Fruit fly (Drosophila melanogaster): ENCODE data around the gene pasha.

The pasha gene

DNA sequence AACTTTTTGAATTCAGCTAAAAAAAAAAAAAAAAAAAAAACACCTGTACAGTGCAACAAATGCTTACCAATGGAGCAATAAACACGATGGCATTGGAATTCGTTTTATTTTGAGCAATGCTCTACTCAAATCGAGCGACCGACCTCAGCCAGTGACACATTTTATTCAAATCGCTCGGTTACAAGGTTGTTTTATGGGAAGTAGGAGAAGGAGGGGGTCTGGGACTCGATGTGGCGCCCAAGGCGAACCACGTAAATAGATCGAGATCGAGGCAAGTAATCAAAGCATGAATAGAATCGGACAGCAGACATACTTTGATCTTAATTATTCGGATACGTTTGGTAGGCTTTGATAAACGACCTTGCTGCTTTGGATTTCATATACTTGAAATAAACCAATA is 14.5 kb upstream of the pasha start:
- no peak for TF ChIP-seq EcR (GFP tag; optimal IDR thresholded peaks at IDR 0.05)
- TF ChIP-seq usp (GFP tag; optimal IDR thresholded peaks at IDR 0.05), result no peak
- TF ChIP-seq psq (optimal IDR thresholded peaks at IDR 0.05), result no peak
- TF ChIP-seq pan (optimal IDR thresholded peaks at IDR 0.05), result no peak
- TF ChIP-seq Dll (optimal IDR thresholded peaks at IDR 0.05), result no peak
- TF ChIP-seq CG8478 (optimal IDR thresholded peaks at IDR 0.05), result no peak

dm6 chr3R:31603655-31604054 is 14.1 kb upstream of the pasha start:
- TF ChIP-seq Dll (optimal IDR thresholded peaks at IDR 0.05) (no peak), psq (optimal IDR thresholded peaks at IDR 0.05) (no peak), usp (GFP tag; optimal IDR thresholded peaks at IDR 0.05) (no peak), CG8478 (optimal IDR thresholded peaks at IDR 0.05) (no peak), EcR (GFP tag; optimal IDR thresholded peaks at IDR 0.05) (no peak), pan (optimal IDR thresholded peaks at IDR 0.05) (no peak)

- TF ChIP-seq CG8478 (optimal IDR thresholded peaks at IDR 0.05), result no peak
- no peak for TF ChIP-seq psq (optimal IDR thresholded peaks at IDR 0.05)
- no peak for TF ChIP-seq EcR (GFP tag; optimal IDR thresholded peaks at IDR 0.05)
- no peak for TF ChIP-seq usp (GFP tag; optimal IDR thresholded peaks at IDR 0.05)
- no peak for TF ChIP-seq Dll (optimal IDR thresholded peaks at IDR 0.05)
- no peak for TF ChIP-seq pan (optimal IDR thresholded peaks at IDR 0.05)
These were observed 13.2 kb upstream of the pasha start for dm6 chr3R:31604409-31605116.

dm6 chr3R:31605117-31605432 is 12.7 kb upstream of the pasha start:
- TF ChIP-seq CG8478 (optimal IDR thresholded peaks at IDR 0.05) (no peak), usp (GFP tag; optimal IDR thresholded peaks at IDR 0.05) (no peak)

DNA sequence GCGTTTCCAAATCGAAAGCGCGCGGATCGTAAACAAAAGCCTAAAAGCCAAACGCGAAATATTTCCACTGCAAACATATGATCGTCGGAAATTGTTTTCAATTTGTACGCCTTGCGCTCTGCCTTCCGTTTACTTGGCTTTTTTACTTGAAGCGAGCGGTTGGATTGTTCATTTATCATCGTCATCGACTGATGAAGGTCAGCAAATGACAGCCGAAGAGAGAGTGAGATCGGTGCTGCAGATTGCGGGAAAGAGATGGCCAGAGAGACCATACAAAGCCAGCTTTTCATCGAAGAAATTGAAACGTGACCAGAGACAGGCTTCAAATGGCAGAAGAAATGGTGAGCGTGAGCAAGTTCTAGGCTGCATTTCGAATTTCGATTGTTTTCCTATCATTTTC is 12.0 kb upstream of the pasha start:
- no peak for TF ChIP-seq CG8478 (optimal IDR thresholded peaks at IDR 0.05)
- TF ChIP-seq pan (optimal IDR thresholded peaks at IDR 0.05), result no peak
- no peak for TF ChIP-seq usp (GFP tag; optimal IDR thresholded peaks at IDR 0.05)

dm6 chr3R:31606242-31607143 is 11.3 kb upstream of the pasha start:
- no peak for TF ChIP-seq CG8478 (optimal IDR thresholded peaks at IDR 0.05)
- TF ChIP-seq psq (optimal IDR thresholded peaks at IDR 0.05), result no peak
- TF ChIP-seq Dll (optimal IDR thresholded peaks at IDR 0.05), result no peak
- no peak for TF ChIP-seq usp (GFP tag; optimal IDR thresholded peaks at IDR 0.05)
- TF ChIP-seq EcR (GFP tag; optimal IDR thresholded peaks at IDR 0.05), result no peak
- no peak for TF ChIP-seq pan (optimal IDR thresholded peaks at IDR 0.05)

dm6 chr3R:31607287-31607849 is 10.4 kb upstream of the pasha start:
- TF ChIP-seq pan (optimal IDR thresholded peaks at IDR 0.05) (no peak), Dll (optimal IDR thresholded peaks at IDR 0.05) (no peak), usp (GFP tag; optimal IDR thresholded peaks at IDR 0.05) (no peak), CG8478 (optimal IDR thresholded peaks at IDR 0.05) (no peak), psq (optimal IDR thresholded peaks at IDR 0.05) (no peak), EcR (GFP tag; optimal IDR thresholded peaks at IDR 0.05) (no peak)

DNA sequence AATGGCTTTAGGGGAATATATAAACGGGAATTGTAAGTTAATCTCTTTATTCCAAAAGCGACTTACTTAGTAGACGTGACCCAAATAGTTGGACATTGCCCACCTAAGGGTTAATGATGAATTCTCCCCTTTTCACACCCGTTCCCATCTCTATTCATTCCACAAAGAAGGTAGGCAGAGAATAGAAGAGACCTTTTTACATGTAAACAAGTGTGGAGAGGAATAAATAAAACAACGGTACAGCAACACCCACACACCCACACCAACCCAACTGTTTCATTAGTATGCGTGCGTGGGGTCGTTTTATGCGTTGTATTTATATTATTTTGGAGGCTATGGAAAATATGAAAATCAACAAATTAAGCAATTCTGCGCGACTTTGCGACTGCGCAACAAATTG is 9.7 kb upstream of the pasha start:
- TF ChIP-seq CG8478 (optimal IDR thresholded peaks at IDR 0.05) (no peak), usp (GFP tag; optimal IDR thresholded peaks at IDR 0.05) (no peak), Dll (optimal IDR thresholded peaks at IDR 0.05) (no peak), pan (optimal IDR thresholded peaks at IDR 0.05) (no peak), psq (optimal IDR thresholded peaks at IDR 0.05) (no peak), EcR (GFP tag; optimal IDR thresholded peaks at IDR 0.05) (no peak)

dm6 chr3R:31608438-31609188 is 9.2 kb upstream of the pasha start:
- TF ChIP-seq usp (GFP tag; optimal IDR thresholded peaks at IDR 0.05), result no peak
- TF ChIP-seq CG8478 (optimal IDR thresholded peaks at IDR 0.05), result peak; percentile 46

DNA sequence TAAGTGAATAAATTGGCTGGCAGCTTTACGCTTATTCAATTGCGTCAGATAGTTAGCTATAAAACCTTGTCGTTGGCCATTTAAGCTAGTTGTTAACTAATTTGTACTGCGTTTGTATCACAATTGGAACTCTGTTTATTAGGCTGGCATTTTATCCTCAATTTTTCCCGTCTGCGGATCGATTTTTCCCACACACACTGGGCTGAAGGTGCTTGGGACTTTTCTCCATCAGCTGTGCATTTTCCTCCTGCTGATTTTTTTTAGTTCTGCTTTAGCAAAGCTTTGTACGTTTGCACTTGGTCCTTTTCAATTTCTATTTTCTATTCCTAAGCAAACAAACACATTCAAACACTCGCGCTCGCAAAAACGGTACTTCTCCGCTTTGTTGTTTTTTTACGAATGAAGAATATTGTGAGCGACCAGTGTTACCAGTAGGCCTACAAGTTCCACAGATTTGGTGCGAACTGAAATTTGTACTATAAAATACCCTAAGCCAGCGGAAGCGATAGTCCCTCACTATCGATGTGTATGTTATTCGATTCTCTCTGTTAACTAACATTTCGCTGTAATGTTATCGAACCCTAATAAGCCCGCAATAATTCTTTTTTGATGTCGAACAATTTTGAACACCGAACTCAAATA is 8.2 kb upstream of the pasha start:
- TF ChIP-seq CG8478 (optimal IDR thresholded peaks at IDR 0.05) (no peak), Dll (optimal IDR thresholded peaks at IDR 0.05) (no peak), EcR (GFP tag; optimal IDR thresholded peaks at IDR 0.05) (no peak), usp (GFP tag; optimal IDR thresholded peaks at IDR 0.05) (no peak), pan (optimal IDR thresholded peaks at IDR 0.05) (no peak), psq (optimal IDR thresholded peaks at IDR 0.05) (no peak)

DNA sequence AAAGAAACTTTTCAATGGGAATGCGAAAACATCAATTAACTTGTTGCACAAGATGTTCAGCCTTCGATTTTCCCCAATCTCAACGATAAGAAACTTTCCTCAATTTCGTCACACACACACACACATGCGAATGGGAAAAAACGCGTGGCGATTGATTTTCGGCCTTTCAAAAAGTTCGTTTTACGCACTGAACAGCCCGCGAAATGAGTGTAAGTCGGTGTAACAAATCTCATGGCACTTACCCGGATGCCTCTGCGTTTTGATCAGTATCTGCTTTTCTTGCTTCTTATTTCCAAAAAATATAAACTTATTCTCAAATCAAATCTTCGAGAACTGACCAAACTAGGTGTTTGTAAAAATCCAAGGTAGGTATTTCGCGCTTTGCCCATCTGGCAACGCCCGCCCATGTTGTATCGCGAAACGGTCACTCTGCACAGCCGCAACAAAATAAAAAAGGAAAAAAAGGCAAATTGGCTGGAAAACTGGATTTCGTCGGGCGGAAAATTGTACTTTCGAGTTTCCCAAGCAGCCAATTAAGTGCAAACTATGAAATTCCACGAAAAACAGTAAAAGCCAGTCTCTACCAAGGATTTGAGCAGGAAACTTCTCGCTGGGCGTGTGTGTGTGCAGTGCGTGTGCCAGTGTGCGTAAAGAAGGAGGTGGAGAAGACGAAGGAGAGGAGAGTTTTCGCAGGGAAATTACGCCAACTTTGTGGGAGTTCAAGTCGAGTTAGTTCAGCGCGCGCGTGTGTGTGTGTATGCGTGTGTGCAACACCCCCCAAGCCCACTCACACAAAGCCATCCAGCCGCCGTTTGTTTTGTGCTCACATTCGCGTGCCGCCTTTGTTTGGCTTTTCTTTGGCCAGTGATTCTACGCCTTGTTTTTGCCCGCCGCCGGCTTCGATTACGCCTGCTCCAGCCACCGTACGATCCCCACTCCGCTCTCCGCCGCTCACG is 6.9 kb upstream of the pasha start, which contains the start of gene Med:
Gene Med, plus strand, starts transcription at position 408 of the 956 bp plus-strand sequence.
- TF ChIP-seq usp (GFP tag; optimal IDR thresholded peaks at IDR 0.05) (no peak), EcR (GFP tag; optimal IDR thresholded peaks at IDR 0.05) (no peak), pan (optimal IDR thresholded peaks at IDR 0.05) (no peak), psq (optimal IDR thresholded peaks at IDR 0.05) (no peak), CG8478 (optimal IDR thresholded peaks at IDR 0.05) (no peak), Dll (optimal IDR thresholded peaks at IDR 0.05) (no peak)

All from whole organism.